Fruit fly (Drosophila melanogaster) whole organism, embryonic: ENCODE measurements around the gene CG43610.

Source experiments
- C15 ChIP-seq: fragments of 200-800 bp; sonication (Bioruptor generic); IDR thresholded peaks from 3 replicates; pipeline ENCODE4 v1.3.6; 2022; ENCODE audit warnings: missing biosample characterization, missing genetic modification characterization
- CG10209 ChIP-seq: fragments of 200-800 bp; sonication (Bioruptor generic); optimal IDR thresholded peaks from 3 replicates; lab custom pipeline; 2017; ENCODE audit warnings: missing biosample characterization, mild to moderate bottlenecking, missing genetic modification characterization, missing genetic modification reagents
- CG10366 ChIP-seq: fragments of 200-800 bp; sonication (Bioruptor generic); IDR thresholded peaks from 2 replicates; pipeline ENCODE4 v1.3.6; 2022; ENCODE audit warnings: missing biosample characterization, missing genetic modification characterization
- CG11085 ChIP-seq: fragments of 200-800 bp; sonication (Bioruptor generic); IDR thresholded peaks from 2 replicates; pipeline ENCODE4 v1.3.6; 2022; ENCODE audit warnings: missing biosample characterization, missing genetic modification characterization
- CG11723 ChIP-seq: fragments of 200-800 bp; sonication (Bioruptor generic); optimal IDR thresholded peaks from 2 replicates; lab custom pipeline; 2017; ENCODE audit warnings: missing biosample characterization, mild to moderate bottlenecking, missing genetic modification characterization
- CG12942 ChIP-seq: fragments of 200-800 bp; sonication (Bioruptor generic); optimal IDR thresholded peaks from 3 replicates; lab custom pipeline; 2016; ENCODE audit warnings: missing biosample characterization, missing genetic modification characterization
- CG16813 ChIP-seq: fragments of 200-800 bp; sonication (Bioruptor generic); IDR thresholded peaks from 3 replicates; pipeline ENCODE4 v1.3.6; 2022; ENCODE audit warnings: missing biosample characterization, missing genetic modification characterization; ENCODE audit not compliant: partially characterized antibody
- CG17829 ChIP-seq: fragments of 200-800 bp; optimal IDR thresholded peaks from 2 replicates; lab custom pipeline; 2019; ENCODE audit warnings: missing biosample characterization, mild to moderate bottlenecking, missing genetic modification characterization, moderate library complexity
- CG18011 ChIP-seq: fragments of 200-800 bp; sonication (Bioruptor generic); optimal IDR thresholded peaks from 2 replicates; lab custom pipeline; 2017; ENCODE audit warnings: missing biosample characterization, missing genetic modification characterization, mild to moderate bottlenecking, moderate library complexity, missing genotype
- CG32772 ChIP-seq: fragments of 200-800 bp; sonication (Bioruptor generic); IDR thresholded peaks from 2 replicates; pipeline ENCODE4 v1.3.6; 2022; ENCODE audit warnings: missing biosample characterization, missing genetic modification characterization
- CG3407 ChIP-seq: fragments of 200-800 bp; sonication (Bioruptor generic); optimal IDR thresholded peaks from 2 replicates; lab custom pipeline; 2018; ENCODE audit warnings: missing biosample characterization, mild to moderate bottlenecking, missing genetic modification characterization
- CG34422 ChIP-seq: fragments of 200-800 bp; sonication (Bioruptor generic); IDR thresholded peaks from 3 replicates; pipeline ENCODE4 v1.3.6; 2022; ENCODE audit warnings: missing biosample characterization, missing genetic modification characterization
- CG6765 ChIP-seq: fragments of 200-800 bp; sonication (Bioruptor generic); optimal IDR thresholded peaks from 3 replicates; lab custom pipeline; 2017; ENCODE audit warnings: missing biosample characterization, mild to moderate bottlenecking, missing genetic modification characterization
- CG7786 ChIP-seq: fragments of 200-800 bp; sonication (Bioruptor generic); optimal IDR thresholded peaks from 2 replicates; lab custom pipeline; 2016; ENCODE audit warnings: missing biosample characterization, missing genetic modification characterization
- CG7839 ChIP-seq: fragments of 200-800 bp; sonication (Bioruptor generic); optimal IDR thresholded peaks from 3 replicates; lab custom pipeline; 2018; ENCODE audit warnings: missing biosample characterization, mild to moderate bottlenecking, missing genetic modification characterization, moderate library complexity
- CG7987 ChIP-seq: fragments of 200-800 bp; sonication (Bioruptor generic); optimal IDR thresholded peaks from 2 replicates; lab custom pipeline; 2018; ENCODE audit warnings: missing biosample characterization, mild to moderate bottlenecking, missing genetic modification characterization, moderate library complexity
- Chrac-16 ChIP-seq: fragments of 200-800 bp; sonication (Bioruptor generic); optimal IDR thresholded peaks from 3 replicates; lab custom pipeline; 2016; ENCODE audit warnings: missing biosample characterization, missing genetic modification characterization
- CkIIα-i1 ChIP-seq: fragments of 200-800 bp; sonication (Bioruptor generic); IDR thresholded peaks from 2 replicates; pipeline ENCODE4 v1.3.6; 2022; ENCODE audit warnings: missing biosample characterization, missing genetic modification characterization
- D19B ChIP-seq: fragments of 200-800 bp; sonication (Bioruptor generic); optimal IDR thresholded peaks from 2 replicates; lab custom pipeline; 2017; ENCODE audit warnings: missing biosample characterization, mild to moderate bottlenecking, missing genetic modification characterization
- Dek ChIP-seq: fragments of 200-800 bp; sonication (Bioruptor generic); optimal IDR thresholded peaks from 3 replicates; lab custom pipeline; 2019; ENCODE audit warnings: missing biosample characterization, mild to moderate bottlenecking, missing genetic modification characterization, moderate library complexity
- Drgx ChIP-seq: fragments of 200-800 bp; sonication (Bioruptor generic); IDR thresholded peaks from 2 replicates; pipeline ENCODE4 v1.3.6; 2022; ENCODE audit warnings: missing biosample characterization, missing genetic modification characterization
- GATAe ChIP-seq: fragments of 200-800 bp; sonication (Bioruptor generic); conservative IDR thresholded peaks from 2 replicates; pipeline ENCODE4 v1.3.6; 2022; ENCODE audit warnings: missing biosample characterization, missing genetic modification characterization
- Hmr ChIP-seq: fragments of 200-800 bp; sonication (Bioruptor generic); optimal IDR thresholded peaks from 3 replicates; lab custom pipeline; 2017; ENCODE audit warnings: mild to moderate bottlenecking, missing biosample characterization, missing genetic modification reagents, missing genetic modification characterization
- Hsf ChIP-seq: fragments of 200-800 bp; sonication (Bioruptor generic); optimal IDR thresholded peaks from 3 replicates; lab custom pipeline; 2016; ENCODE audit warnings: missing biosample characterization, missing genetic modification characterization
- NC2α ChIP-seq: fragments of 200-800 bp; sonication (Bioruptor generic); optimal IDR thresholded peaks from 2 replicates; lab custom pipeline; 2016; ENCODE audit warnings: missing biosample characterization, missing genetic modification characterization
- Oli ChIP-seq: fragments of 200-800 bp; sonication (Bioruptor generic); optimal IDR thresholded peaks from 2 replicates; lab custom pipeline; 2018; ENCODE audit warnings: missing biosample characterization, mild to moderate bottlenecking, missing genetic modification characterization, moderate library complexity
- TFAM ChIP-seq: fragments of 200-800 bp; sonication (Bioruptor generic); optimal IDR thresholded peaks from 2 replicates; lab custom pipeline; 2017; ENCODE audit warnings: missing biosample characterization, missing genetic modification characterization, inconsistent platforms
- Xbp1 ChIP-seq: fragments of 200-800 bp; sonication (Bioruptor generic); optimal IDR thresholded peaks from 3 replicates; lab custom pipeline; 2016; ENCODE audit warnings: missing biosample characterization, mild to moderate bottlenecking, missing genetic modification characterization
- az2 ChIP-seq: fragments of 200-800 bp; sonication (Bioruptor generic); optimal IDR thresholded peaks from 3 replicates; lab custom pipeline; 2016; ENCODE audit warnings: missing biosample characterization, missing genetic modification characterization
- bab2 ChIP-seq: fragments of 200-800 bp; sonication (Bioruptor generic); optimal IDR thresholded peaks from 2 replicates; lab custom pipeline; 2016; ENCODE audit warnings: missing biosample characterization, missing genetic modification characterization
- bigmax ChIP-seq: fragments of 200-800 bp; sonication (Bioruptor generic); optimal IDR thresholded peaks from 2 replicates; lab custom pipeline; 2018; ENCODE audit warnings: missing biosample characterization, mild to moderate bottlenecking, missing genetic modification characterization
- cato ChIP-seq: fragments of 200-800 bp; sonication (Bioruptor generic); optimal IDR thresholded peaks from 2 replicates; lab custom pipeline; 2016; ENCODE audit warnings: missing biosample characterization, missing genetic modification characterization, borderline replicate concordance
- danr ChIP-seq: fragments of 200-800 bp; sonication (Bioruptor generic); IDR thresholded peaks from 2 replicates; pipeline ENCODE4 v1.3.6; 2022; ENCODE audit warnings: missing biosample characterization, missing genetic modification characterization
- ems ChIP-seq: fragments of 200-800 bp; sonication (Bioruptor generic); optimal IDR thresholded peaks from 3 replicates; lab custom pipeline; 2016; ENCODE audit warnings: missing biosample characterization, missing genetic modification characterization
- fru ChIP-seq: fragments of >200 bp; optimal IDR thresholded peaks from 2 replicates; lab custom pipeline; 2017
- ftz-f1 ChIP-seq: fragments of 200-800 bp; sonication (Bioruptor generic); optimal IDR thresholded peaks from 2 replicates; lab custom pipeline; 2016; ENCODE audit warnings: missing biosample characterization, missing genetic modification characterization
- grau ChIP-seq: fragments of 200-800 bp; optimal IDR thresholded peaks from 3 replicates; lab custom pipeline; 2019; ENCODE audit warnings: missing biosample characterization, mild to moderate bottlenecking, missing genetic modification characterization, moderate library complexity
- gsb-n ChIP-seq: fragments of 200-800 bp; sonication (Bioruptor generic); optimal IDR thresholded peaks from 3 replicates; lab custom pipeline; 2018; ENCODE audit warnings: missing biosample characterization, mild to moderate bottlenecking, missing genetic modification characterization
- hb ChIP-seq: fragments of 200-800 bp; sonication (Bioruptor generic); IDR thresholded peaks from 3 replicates; pipeline ENCODE4 v1.3.6; 2022; ENCODE audit warnings: missing biosample characterization, missing genetic modification characterization; ENCODE audit not compliant: partially characterized antibody
- knrl ChIP-seq: fragments of 200-800 bp; sonication (Bioruptor generic); IDR thresholded peaks from 3 replicates; pipeline ENCODE4 v1.3.6; 2022; ENCODE audit warnings: missing biosample characterization, missing genetic modification characterization; ENCODE audit not compliant: partially characterized antibody
- odd ChIP-seq: fragments of 200-800 bp; sonication (Bioruptor generic); optimal IDR thresholded peaks from 2 replicates; lab custom pipeline; 2017; ENCODE audit warnings: missing biosample characterization, mild to moderate bottlenecking, missing genetic modification characterization
- otp ChIP-seq: fragments of 200-800 bp; sonication (Bioruptor generic); IDR thresholded peaks from 3 replicates; pipeline ENCODE4, ENCODE4 v1.3.6; 2022; ENCODE audit warnings: missing biosample characterization, missing genetic modification characterization
- pnt ChIP-seq: fragments of 200-800 bp; sonication (Bioruptor generic); optimal IDR thresholded peaks from 3 replicates; lab custom pipeline; 2016; ENCODE audit warnings: missing biosample characterization, missing genetic modification characterization
- pros ChIP-seq: fragments of 200-800 bp; sonication (Bioruptor generic); optimal IDR thresholded peaks from 3 replicates; lab custom pipeline; 2019; ENCODE audit warnings: missing biosample characterization, mild to moderate bottlenecking, missing genetic modification characterization, moderate library complexity
- pzg ChIP-seq: fragments of 200-800 bp; sonication (Bioruptor generic); optimal IDR thresholded peaks from 3 replicates; lab custom pipeline; 2018; ENCODE audit warnings: missing biosample characterization, mild to moderate bottlenecking, missing genetic modification characterization, moderate library complexity
- ranshi ChIP-seq: fragments of 200-800 bp; sonication (Bioruptor generic); IDR thresholded peaks from 2 replicates; pipeline ENCODE4 v1.3.6; 2022; ENCODE audit warnings: missing biosample characterization, missing genetic modification characterization
- repo ChIP-seq: fragments of 200-800 bp; sonication (Bioruptor generic); optimal IDR thresholded peaks from 2 replicates; lab custom pipeline; 2016; ENCODE audit warnings: missing biosample characterization, missing genetic modification characterization
- rib ChIP-seq: fragments of 200-800 bp; sonication (Bioruptor generic); IDR thresholded peaks from 2 replicates; pipeline ENCODE4 v1.3.6; 2022; ENCODE audit warnings: missing biosample characterization, missing genetic modification characterization
- row ChIP-seq: fragments of 200-800 bp; sonication (Bioruptor generic); IDR thresholded peaks from 3 replicates; pipeline ENCODE4 v1.3.6; 2022; ENCODE audit warnings: missing biosample characterization, missing genetic modification characterization
- salm ChIP-seq: fragments of 200-800 bp; sonication (Bioruptor generic); optimal IDR thresholded peaks from 2 replicates; lab custom pipeline; 2018; ENCODE audit warnings: missing biosample characterization, mild to moderate bottlenecking, missing genetic modification characterization
- stc ChIP-seq: fragments of 200-800 bp; sonication (Bioruptor generic); IDR thresholded peaks from 2 replicates; pipeline ENCODE4 v1.3.6; 2022; ENCODE audit warnings: missing biosample characterization, missing genetic modification characterization
- tx ChIP-seq: fragments of 200-800 bp; sonication (Bioruptor generic); optimal IDR thresholded peaks from 2 replicates; lab custom pipeline; 2016; ENCODE audit warnings: missing biosample characterization, missing genetic modification characterization

The CG43610 gene

dm6 chr2L:6841349-6841748 is 42.4 kb downstream of the CG43610 start (continued):
- TF ChIP-seq ranshi (peak; percentile 67; the same call in 1 of the 2 replicates), odd (peak; percentile 38), pzg (no peak), fru (no peak), tx (GFP tag; lab: Kevin White, UChicago) (peak; percentile 34), Chrac-16 (GFP tag; lab: Kevin White, UChicago) (peak; percentile 71), Hsf (GFP tag; lab: Kevin White, UChicago) (peak; percentile 70), grau (tag; lab: Kevin White, UChicago) (peak; percentile 70), CG12942 (peak; percentile 40), pros (peak; percentile 87), CG7786 (GFP tag; lab: Kevin White, UChicago) (peak; percentile 60), TFAM (GFP tag; lab: Kevin White, UChicago) (no peak), bigmax (GFP tag; lab: Kevin White, UChicago) (no peak), CG7987 (GFP tag; lab: Kevin White, UChicago) (no peak), salm (peak; percentile 20), Dek (tag; lab: Kevin White, UChicago) (no peak), knrl (GFP tag; lab: Robert Waterston, UW) (no peak), NC2α (GFP tag; lab: Kevin White, UChicago) (peak; percentile 44), CG11723 (GFP tag; lab: Kevin White, UChicago) (peak; percentile 55), CG18011 (GFP tag; lab: Kevin White, UChicago) (no peak), GATAe (GFP tag; lab: Robert Waterston, UW) (no peak), CG11085 (GFP tag; lab: Robert Waterston, UW) (0 out of 2 replicates have a peak, but pooled peaks have one; percentile 15), cato (GFP tag; lab: Kevin White, UChicago) (peak; percentile 22), CG16813 (GFP tag; lab: Robert Waterston, UW) (no peak), rib (no peak), pnt (GFP tag; lab: Kevin White, UChicago) (peak; percentile 80), hb (GFP tag; lab: Robert Waterston, UW) (no peak), repo (GFP tag; lab: Kevin White, UChicago) (peak; percentile 27), Xbp1 (GFP tag; lab: Kevin White, UChicago) (peak; percentile 73), ftz-f1 (no peak), Hmr (no peak), C15 (GFP tag; lab: Robert Waterston, UW) (peak; percentile 37; the same call in 1 of the 3 replicates), stc (peak; percentile 52; the same call in 1 of the 2 replicates), otp (GFP tag; lab: Robert Waterston, UW) (peak; percentile 85), gsb-n (peak; percentile 91), Oli (peak; percentile 74), D19B (GFP tag; lab: Kevin White, UChicago) (no peak), Drgx (no peak), danr (GFP tag; lab: Robert Waterston, UW) (no peak), CkIIα-i1 (GFP tag; lab: Robert Waterston, UW) (no peak), CG10366 (GFP tag; lab: Robert Waterston, UW) (peak; percentile 58), CG6765 (GFP tag; lab: Kevin White, UChicago) (no peak), CG17829 (tag; lab: Kevin White, UChicago) (peak; percentile 88), CG34422 (GFP tag; lab: Robert Waterston, UW) (peak; percentile 71; the same call in 2 of the 3 replicates), ems (GFP tag; lab: Kevin White, UChicago) (peak; percentile 45), row (peak; percentile 86), az2 (peak; percentile 67), CG32772 (GFP tag; lab: Robert Waterston, UW) (peak; percentile 77), CG7839 (peak; percentile 78), bab2 (GFP tag; lab: Kevin White, UChicago) (peak; percentile 75), CG3407 (GFP tag; lab: Kevin White, UChicago) (peak; percentile 65), CG10209 (GFP tag; lab: Kevin White, UChicago) (peak; percentile 68)
